Fruit fly (Drosophila melanogaster) whole organism, pupa: Measurements from ENCODE around the gene kar.

Experiments
- CG13204 ChIP-seq: fragments of 200-800 bp; sonication (Bioruptor generic); optimal IDR thresholded peaks from 2 replicates; lab custom pipeline; 2018; ENCODE audit warnings: missing biosample characterization, mild to moderate bottlenecking, missing genetic modification characterization, moderate library complexity
- CG34367 ChIP-seq: fragments of 200-800 bp; sonication (Bioruptor generic); optimal IDR thresholded peaks from 2 replicates; lab custom pipeline; 2018; ENCODE audit warnings: missing biosample characterization, mild to moderate bottlenecking, missing genetic modification characterization
- CG8159 ChIP-seq: fragments of 200-800 bp; sonication (Bioruptor generic); optimal IDR thresholded peaks from 3 replicates; lab custom pipeline; 2018; ENCODE audit warnings: missing biosample characterization, mild to moderate bottlenecking, missing genetic modification characterization, moderate library complexity

DNA sequence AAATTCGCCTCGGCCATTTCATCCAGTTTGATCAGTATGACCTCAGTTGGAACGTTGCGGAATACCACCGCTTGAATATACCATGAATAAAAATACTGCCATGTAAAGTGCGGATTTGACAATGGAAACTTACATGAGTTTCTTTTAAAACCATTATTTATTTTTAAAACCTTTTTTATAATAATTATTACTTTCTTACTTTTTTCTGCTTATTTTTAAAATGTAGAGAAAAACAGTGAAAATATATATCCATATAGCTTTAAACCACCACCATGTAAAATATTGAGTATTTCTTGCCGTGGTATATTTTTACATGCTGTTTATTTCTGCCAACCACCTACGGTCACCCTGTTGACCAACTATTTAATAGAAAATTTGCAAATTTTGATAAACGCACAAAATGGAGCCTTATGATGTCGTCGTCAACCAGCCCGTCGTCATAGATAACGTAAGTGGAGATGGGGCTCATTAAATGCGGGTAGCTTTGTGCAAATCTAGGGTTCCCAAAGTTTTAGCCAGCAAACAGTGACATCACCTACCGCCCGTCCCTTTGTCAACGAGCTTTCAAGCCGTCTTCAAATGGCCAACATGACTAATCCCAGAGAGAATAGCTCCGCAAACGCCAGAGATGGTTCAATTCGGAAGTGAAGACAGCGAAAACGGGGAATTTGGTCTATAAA is 2.4 kb upstream of the kar start, which contains the start of gene Arp1:
- TF ChIP-seq CG8159 (tag; lab: Kevin White, UChicago) (no peak), CG13204 (GFP tag; lab: Kevin White, UChicago) (no peak), CG34367 (tag; lab: Kevin White, UChicago) (no peak)
